Worm (Caenorhabditis elegans): ENCODE results near the gene W05H9.4.

Gene W05H9.4

DNA sequence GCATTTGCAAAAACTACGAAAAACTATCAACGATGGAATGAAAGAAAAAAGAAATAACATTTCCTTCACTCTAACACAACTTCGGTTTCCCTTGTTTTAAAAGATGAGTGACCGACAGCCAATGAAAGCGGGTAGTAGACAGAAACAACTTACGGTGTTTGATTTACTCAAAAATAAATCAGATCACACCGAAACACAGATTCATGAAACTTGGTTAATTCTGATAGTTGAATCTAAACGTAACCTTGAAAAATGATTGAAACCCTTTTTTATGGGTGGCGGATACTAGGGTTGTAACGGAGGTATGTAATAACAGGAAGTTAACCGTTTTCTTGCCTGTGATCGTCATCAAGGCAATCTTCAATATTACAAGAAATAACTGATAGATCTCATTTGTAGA is 11.9 kb downstream of the W05H9.4 start:
- TF ChIP-seq ceh-13 (GFP tag; optimal IDR thresholded peaks at IDR 0.05) = no peak
- TF ChIP-seq hmbx-1 (tag; optimal IDR thresholded peaks at IDR 0.05) = no peak
- TF ChIP-seq tbx-11 (GFP tag; IDR thresholded peaks at IDR 0.05) = no peak
- no peak for TF ChIP-seq hmg-4 (GFP tag; optimal IDR thresholded peaks at IDR 0.05)
- TF ChIP-seq pes-1 (GFP tag; IDR thresholded peaks at IDR 0.05) = no peak
- no peak for TF ChIP-seq tbx-37 (GFP tag; conservative IDR thresholded peaks at IDR 0.05)
- no peak for TF ChIP-seq ama-1 (optimal IDR thresholded peaks at IDR 0.05)
- TF ChIP-seq tra-4 (tag; optimal IDR thresholded peaks at IDR 0.05) = no peak
- no peak for TF ChIP-seq ets-7 (tag; optimal IDR thresholded peaks at IDR 0.05)
- TF ChIP-seq B0310.2 (tag; optimal IDR thresholded peaks at IDR 0.05) = no peak
- no peak for TF ChIP-seq sea-1 (GFP tag; conservative IDR thresholded peaks at IDR 0.05)

ce11 chrX:6276701-6277100 is 13.3 kb downstream of the W05H9.4 start:
- TF ChIP-seq ceh-36 (tag; optimal IDR thresholded peaks at IDR 0.05) = no peak
- no peak for TF ChIP-seq hnd-1 (tag; optimal IDR thresholded peaks at IDR 0.05)
- no peak for TF ChIP-seq ama-1 (optimal IDR thresholded peaks at IDR 0.05)
- no peak for TF ChIP-seq hmbx-1 (tag; optimal IDR thresholded peaks at IDR 0.05)
- no peak for TF ChIP-seq B0310.2 (tag; optimal IDR thresholded peaks at IDR 0.05)
- no peak for TF ChIP-seq tra-4 (tag; optimal IDR thresholded peaks at IDR 0.05)
- no peak for TF ChIP-seq aly-1 (tag; optimal IDR thresholded peaks at IDR 0.05)

DNA sequence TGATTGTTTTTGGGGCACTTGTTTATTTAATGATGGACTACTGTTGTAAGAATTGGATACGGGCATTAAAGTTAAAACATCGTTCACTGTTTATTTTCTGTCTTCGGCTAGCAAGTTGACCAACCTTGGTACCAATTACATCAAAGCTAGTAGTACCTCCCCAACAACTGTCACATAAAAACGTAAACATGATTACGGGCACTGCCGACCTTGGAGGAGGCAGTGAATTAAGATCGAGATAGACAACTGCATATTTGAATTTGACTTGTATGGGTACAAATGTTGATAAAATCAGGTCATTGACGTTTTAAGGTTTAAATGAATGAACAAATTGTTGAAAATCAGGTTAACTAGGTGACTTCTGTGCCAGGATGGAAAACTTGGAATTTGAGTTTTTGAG is 13.8 kb downstream of the W05H9.4 start:
- TF ChIP-seq ceh-36 (tag; optimal IDR thresholded peaks at IDR 0.05) (no peak), aly-1 (tag; optimal IDR thresholded peaks at IDR 0.05) (no peak), F13C5.2 (tag; optimal IDR thresholded peaks at IDR 0.05) (no peak), flt-1 (GFP tag; IDR thresholded peaks at IDR 0.05) (no peak)

ce11 chrX:6278296-6278695 is 14.8 kb downstream of the W05H9.4 start:
- TF ChIP-seq pes-1 (GFP tag; IDR thresholded peaks at IDR 0.05) (no peak), tbx-11 (GFP tag; IDR thresholded peaks at IDR 0.05) (no peak), flt-1 (GFP tag; IDR thresholded peaks at IDR 0.05) (no peak), sea-1 (GFP tag; conservative IDR thresholded peaks at IDR 0.05) (no peak), tbx-37 (GFP tag; conservative IDR thresholded peaks at IDR 0.05) (no peak), hnd-1 (tag; optimal IDR thresholded peaks at IDR 0.05) (no peak), scrt-1 (GFP tag; IDR thresholded peaks at IDR 0.05) (no peak), B0310.2 (tag; optimal IDR thresholded peaks at IDR 0.05) (no peak), ets-7 (tag; optimal IDR thresholded peaks at IDR 0.05) (no peak)

- TF ChIP-seq hmg-4 (GFP tag; optimal IDR thresholded peaks at IDR 0.05) (no peak), tbx-37 (GFP tag; conservative IDR thresholded peaks at IDR 0.05) (no peak), sea-1 (GFP tag; conservative IDR thresholded peaks at IDR 0.05) (no peak), F13C5.2 (tag; optimal IDR thresholded peaks at IDR 0.05) (no peak), pes-1 (GFP tag; IDR thresholded peaks at IDR 0.05) (no peak), ceh-36 (tag; optimal IDR thresholded peaks at IDR 0.05) (no peak), hmbx-1 (tag; optimal IDR thresholded peaks at IDR 0.05) (no peak)
Observed at ce11 chrX:6279625-6280024, 16.2 kb downstream of the W05H9.4 start, which contains the start of gene col-166. Gene col-166, plus strand, starts transcription at chrX:6280016.

DNA sequence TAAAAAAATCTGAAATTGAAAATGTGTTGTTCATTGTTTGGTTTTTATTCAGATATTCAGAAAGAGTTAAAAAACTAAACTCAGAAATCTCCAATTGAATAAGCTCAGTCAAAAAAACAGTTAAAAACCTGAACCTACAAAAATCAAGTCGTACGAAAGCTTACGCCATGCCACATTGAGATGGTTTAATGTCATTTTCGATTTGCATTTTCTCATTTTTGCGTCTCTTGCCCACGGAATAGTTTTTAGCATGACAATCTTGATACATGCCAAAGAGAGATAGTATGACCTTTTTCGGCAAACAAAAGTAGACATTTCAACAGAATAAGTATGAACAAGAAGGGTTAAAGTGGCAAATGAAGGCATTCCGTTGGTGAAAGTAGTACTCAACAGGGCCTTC is 17.6 kb downstream of the W05H9.4 start:
- TF ChIP-seq ama-1 (optimal IDR thresholded peaks at IDR 0.05) (no peak), sea-1 (GFP tag; conservative IDR thresholded peaks at IDR 0.05) (no peak), tbx-11 (GFP tag; IDR thresholded peaks at IDR 0.05) (no peak), F13C5.2 (tag; optimal IDR thresholded peaks at IDR 0.05) (no peak), aly-1 (tag; optimal IDR thresholded peaks at IDR 0.05) (no peak), B0310.2 (tag; optimal IDR thresholded peaks at IDR 0.05) (no peak), ets-7 (tag; optimal IDR thresholded peaks at IDR 0.05) (no peak), ceh-13 (GFP tag; optimal IDR thresholded peaks at IDR 0.05) (no peak), scrt-1 (GFP tag; IDR thresholded peaks at IDR 0.05) (no peak), tbx-37 (GFP tag; conservative IDR thresholded peaks at IDR 0.05) (no peak), tra-4 (tag; optimal IDR thresholded peaks at IDR 0.05) (no peak), hnd-1 (tag; optimal IDR thresholded peaks at IDR 0.05) (no peak), pes-1 (GFP tag; IDR thresholded peaks at IDR 0.05) (no peak), flt-1 (GFP tag; IDR thresholded peaks at IDR 0.05) (no peak)

DNA sequence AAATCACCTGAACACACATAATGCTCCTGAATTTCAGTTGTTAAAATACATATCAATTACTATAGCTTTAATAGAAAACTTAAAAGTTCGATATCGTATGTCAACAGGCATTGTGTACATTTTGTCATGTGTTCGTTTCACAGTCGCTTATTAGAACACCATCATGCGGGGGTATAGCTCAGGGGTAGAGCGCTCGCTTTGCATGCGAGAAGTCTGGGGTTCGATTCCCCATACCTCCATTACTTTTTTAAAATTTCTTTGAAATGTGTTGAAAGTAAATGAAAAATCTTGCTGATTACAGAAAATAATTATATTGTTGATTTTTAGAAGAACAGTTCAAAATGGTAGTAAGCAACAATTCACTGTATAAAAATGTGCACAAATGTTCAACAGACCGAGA is 22.7 kb downstream of the W05H9.4 start:
- TF ChIP-seq tra-4 (tag; optimal IDR thresholded peaks at IDR 0.05) (no peak), F13C5.2 (tag; optimal IDR thresholded peaks at IDR 0.05) (no peak), B0310.2 (tag; optimal IDR thresholded peaks at IDR 0.05) (peak; percentile 12), tbx-37 (GFP tag; conservative IDR thresholded peaks at IDR 0.05) (peak; percentile 45; the same call in 1 of the 2 replicates), hmbx-1 (tag; optimal IDR thresholded peaks at IDR 0.05) (peak; percentile 21), tbx-11 (GFP tag; IDR thresholded peaks at IDR 0.05) (peak; percentile 63; the same call in 1 of the 2 replicates), sea-1 (GFP tag; conservative IDR thresholded peaks at IDR 0.05) (peak; percentile 80), pes-1 (GFP tag; IDR thresholded peaks at IDR 0.05) (peak; percentile 87), scrt-1 (GFP tag; IDR thresholded peaks at IDR 0.05) (peak; percentile 75), ceh-13 (GFP tag; optimal IDR thresholded peaks at IDR 0.05) (peak; percentile 63), flt-1 (GFP tag; IDR thresholded peaks at IDR 0.05) (peak; percentile 71; the same call in 1 of the 2 replicates), ceh-36 (tag; optimal IDR thresholded peaks at IDR 0.05) (peak; percentile 75), hnd-1 (tag; optimal IDR thresholded peaks at IDR 0.05) (no peak), hmg-4 (GFP tag; optimal IDR thresholded peaks at IDR 0.05) (peak; percentile 23)

- no peak for TF ChIP-seq ama-1 (optimal IDR thresholded peaks at IDR 0.05)
- no peak for TF ChIP-seq scrt-1 (GFP tag; IDR thresholded peaks at IDR 0.05)
- no peak for TF ChIP-seq tra-4 (tag; optimal IDR thresholded peaks at IDR 0.05)
- no peak for TF ChIP-seq ceh-36 (tag; optimal IDR thresholded peaks at IDR 0.05)
- no peak for TF ChIP-seq pes-1 (GFP tag; IDR thresholded peaks at IDR 0.05)
Observed at ce11 chrX:6289038-6289437, 25.6 kb downstream of the W05H9.4 start.

Measured in whole organism, early embryonic.